Worm (Caenorhabditis elegans) whole organism, L4 larva: ENCODE data around the gene frpr-19.

ENCODE experiments used
- F37D6.2 ChIP-seq: sonication (generic microtip); optimal IDR thresholded peaks from 2 replicates; lab custom pipeline; 2016; ENCODE audit warnings: mild to moderate bottlenecking, missing genetic modification characterization, missing compliant biosample characterization
- T20F7.1 ChIP-seq: fragments of 200-800 bp; sonication (Bioruptor generic); optimal IDR thresholded peaks from 2 replicates; lab custom pipeline; 2018; ENCODE audit warnings: mild to moderate bottlenecking, missing genetic modification characterization, missing compliant biosample characterization
- T26A8.4 ChIP-seq: fragments of 200-800 bp; sonication (Bioruptor generic); IDR thresholded peaks from 2 replicates; pipeline ENCODE4 v1.3.6; 2022; ENCODE audit warnings: missing genetic modification characterization, missing compliant biosample characterization
- Y105C5A.15 ChIP-seq: fragments of 200-800 bp; sonication (Bioruptor generic); IDR thresholded peaks from 2 replicates; pipeline ENCODE4 v1.3.6; 2022; ENCODE audit warnings: missing genetic modification characterization, missing compliant biosample characterization
- Y48G9A.11 ChIP-seq: fragments of 200-800 bp; sonication (Bioruptor generic); IDR thresholded peaks from 2 replicates; pipeline ENCODE4 v1.3.6; 2022; ENCODE audit warnings: missing genetic modification reagents, missing genetic modification characterization, missing compliant biosample characterization
- Y5F2A.4 ChIP-seq: fragments of 200-800 bp; sonication (Bioruptor generic); optimal IDR thresholded peaks from 2 replicates; lab custom pipeline; 2018; ENCODE audit warnings: mild to moderate bottlenecking, missing genetic modification characterization, missing compliant biosample characterization
- Y75B8A.6 ChIP-seq: fragments of 200-800 bp; sonication (Bioruptor generic); IDR thresholded peaks from 2 replicates; pipeline ENCODE4 v1.3.6; 2022; ENCODE audit warnings: missing genetic modification reagents, missing genetic modification characterization, missing compliant biosample characterization
- ZK337.2 ChIP-seq: fragments of 200-800 bp; sonication (Bioruptor generic); IDR thresholded peaks from 2 replicates; pipeline ENCODE4 v1.3.6; 2022; ENCODE audit warnings: missing genetic modification reagents, missing genetic modification characterization, missing compliant biosample characterization
- ZK546.5 ChIP-seq, 2 experiments: sonication (generic microtip); optimal IDR thresholded peaks; 2 replicates each; lab custom pipeline; 2017; ENCODE audit warnings: missing biosample characterization in 2 of 2, missing genetic modification characterization in 2 of 2
- aha-1 ChIP-seq: fragments of 150-350 bp; peaks from one replicate; lab custom pipeline; 2014; ENCODE audit warnings: missing biosample characterization, missing genetic modification characterization
- aly-2 ChIP-seq: sonication (generic microtip); optimal IDR thresholded peaks from 2 replicates; lab custom pipeline; 2018; ENCODE audit warnings: missing biosample characterization, missing genetic modification characterization
- ama-1 ChIP-seq: fragments of 150-350 bp; optimal IDR thresholded peaks from 2 replicates; lab custom pipeline; 2014; ENCODE audit warnings: inconsistent platforms, mixed read lengths
- arid-1 ChIP-seq: fragments of 200-800 bp; sonication (Bioruptor generic); conservative IDR thresholded peaks from 2 replicates; pipeline ENCODE4 v1.3.6; 2022; ENCODE audit warnings: missing genetic modification reagents, missing genetic modification characterization, missing compliant biosample characterization
- ceh-32 ChIP-seq: sonication (generic microtip); optimal IDR thresholded peaks from 2 replicates; lab custom pipeline; 2016; ENCODE audit warnings: mild to moderate bottlenecking, missing genetic modification characterization, missing compliant biosample characterization; ENCODE audit not compliant: poor library complexity
- ceh-82 ChIP-seq: sonication (generic microtip); optimal IDR thresholded peaks from 2 replicates; lab custom pipeline; 2017; ENCODE audit warnings: missing biosample characterization, missing genetic modification characterization
- dmd-8 ChIP-seq: fragments of 200-800 bp; sonication (Bioruptor generic); IDR thresholded peaks from 2 replicates; pipeline ENCODE4 v1.3.6; 2022; ENCODE audit warnings: missing genetic modification characterization, missing compliant biosample characterization
- dmd-9 ChIP-seq: fragments of 200-800 bp; sonication (Bioruptor generic); IDR thresholded peaks from 2 replicates; pipeline ENCODE4 v1.3.6; 2022; ENCODE audit warnings: missing genetic modification reagents, missing genetic modification characterization, missing compliant biosample characterization
- dpl-1 ChIP-seq: fragments of 150-350 bp; optimal IDR thresholded peaks from 2 replicates; lab custom pipeline; 2014; ENCODE audit warnings: missing biosample characterization, missing genetic modification reagents, missing genetic modification characterization
- egl-43 ChIP-seq: fragments of 200-800 bp; sonication (Bioruptor generic); IDR thresholded peaks from 2 replicates; pipeline ENCODE4 v1.3.6; 2022; ENCODE audit warnings: missing genetic modification reagents, missing genetic modification characterization, missing compliant biosample characterization
- gei-8 ChIP-seq: fragments of 200-800 bp; sonication (Bioruptor generic); optimal IDR thresholded peaks from 2 replicates; lab custom pipeline; 2018; ENCODE audit warnings: mild to moderate bottlenecking, missing genetic modification characterization, missing compliant biosample characterization
- hif-1 ChIP-seq, 2 experiments: sonication (generic microtip); optimal IDR thresholded peaks; 2 replicates each; lab custom pipeline; 2016 to 2017; ENCODE audit warnings: missing compliant biosample characterization in 2 of 2, missing genetic modification characterization in 2 of 2, missing genetic modification reagents in 2 of 2, missing genotype in 2 of 2, mild to moderate bottlenecking in 1 of 2
- hlh-11 ChIP-seq: fragments of 200-800 bp; sonication (Bioruptor generic); optimal IDR thresholded peaks from 2 replicates; lab custom pipeline; 2018; ENCODE audit warnings: mild to moderate bottlenecking, missing genetic modification characterization, missing compliant biosample characterization
- hmg-1.1 ChIP-seq: fragments of 200-800 bp; sonication (Bioruptor generic); IDR thresholded peaks from 2 replicates; pipeline ENCODE4 v1.3.6; 2022; ENCODE audit warnings: missing genetic modification reagents, missing genetic modification characterization, missing compliant biosample characterization
- lin-1 ChIP-seq: fragments of 200-800 bp; sonication (Bioruptor generic); IDR thresholded peaks from 2 replicates; pipeline ENCODE4 v1.3.6; 2022; ENCODE audit warnings: missing genetic modification reagents, missing genetic modification characterization, missing compliant biosample characterization
- lin-13 ChIP-seq: fragments of 150-350 bp; optimal IDR thresholded peaks from 2 replicates; lab custom pipeline; 2014; ENCODE audit warnings: missing biosample characterization, missing genetic modification reagents, missing genetic modification characterization
- lin-15B ChIP-seq: fragments of 150-350 bp; sonication (generic microtip); optimal IDR thresholded peaks from 3 replicates; lab custom pipeline; 2014; ENCODE audit warnings: missing biosample characterization, missing genetic modification characterization
- lir-3 ChIP-seq: sonication (generic microtip); optimal IDR thresholded peaks from 2 replicates; lab custom pipeline; 2016; ENCODE audit warnings: mild to moderate bottlenecking, missing genetic modification characterization, missing compliant biosample characterization
- madf-9 ChIP-seq: fragments of 200-800 bp; sonication (Bioruptor generic); conservative IDR thresholded peaks from 2 replicates; pipeline ENCODE4 v1.3.6; 2022; ENCODE audit warnings: missing genetic modification reagents, missing genetic modification characterization, missing compliant biosample characterization
- mdl-1 ChIP-seq, 2 experiments: fragments of 150-350 bp in 1 of 2; sonication (generic microtip) in 1 of 2; optimal IDR thresholded peaks; 2 replicates each; lab custom pipeline; 2014 to 2017; ENCODE audit warnings: missing biosample characterization in 2 of 2, missing genetic modification characterization in 2 of 2
- mdt-29 ChIP-seq: fragments of 200-800 bp; sonication (Bioruptor generic); IDR thresholded peaks from 2 replicates; pipeline ENCODE4 v1.3.6; 2022; ENCODE audit warnings: missing genetic modification reagents, missing genetic modification characterization, missing compliant biosample characterization
- mep-1 ChIP-seq: fragments of 150-350 bp; sonication (generic microtip); optimal IDR thresholded peaks from 3 replicates; lab custom pipeline; 2014; ENCODE audit warnings: missing biosample characterization, missing genetic modification characterization
- mes-2 ChIP-seq: sonication (generic microtip); optimal IDR thresholded peaks from 2 replicates; lab custom pipeline; 2016; ENCODE audit warnings: missing genotype, mild to moderate bottlenecking, missing genetic modification characterization, missing compliant biosample characterization; ENCODE audit not compliant: poor library complexity, severe bottlenecking
- mxl-2 ChIP-seq: fragments of 200-800 bp; sonication (Bioruptor generic); conservative IDR thresholded peaks from 2 replicates; pipeline ENCODE4 v1.3.6; 2022; ENCODE audit warnings: missing genetic modification reagents, missing genetic modification characterization, missing compliant biosample characterization
- mxl-3 ChIP-seq: fragments of 200-800 bp; sonication (Bioruptor generic); optimal IDR thresholded peaks from 2 replicates; lab custom pipeline; 2018; ENCODE audit warnings: mild to moderate bottlenecking, missing genetic modification characterization, missing compliant biosample characterization
- nhr-102 ChIP-seq: sonication (generic microtip); optimal IDR thresholded peaks from 2 replicates; lab custom pipeline; 2016; ENCODE audit warnings: mild to moderate bottlenecking, missing genetic modification characterization, moderate library complexity, missing compliant biosample characterization
- nhr-237 ChIP-seq: sonication (generic microtip); optimal IDR thresholded peaks from 2 replicates; lab custom pipeline; 2017; ENCODE audit warnings: missing biosample characterization, missing genetic modification characterization
- nhr-41 ChIP-seq: fragments of 200-800 bp; sonication (Bioruptor generic); IDR thresholded peaks from 2 replicates; pipeline ENCODE4 v1.3.6; 2022; ENCODE audit warnings: missing genetic modification reagents, missing genetic modification characterization, missing compliant biosample characterization
- pha-4 ChIP-seq, 2 experiments: fragments of 150-350 bp in 1 of 2; fragments of 200-800 bp in 1 of 2; sonication (Bioruptor generic) in 1 of 2; IDR thresholded peaks in 1 of 2; optimal IDR thresholded peaks in 1 of 2; 2 replicates each; pipeline versions ENCODE4 v1.3.6 to Lab custom; 2014 to 2022; ENCODE audit warnings: missing genetic modification characterization in 2 of 2, missing genetic modification reagents in 2 of 2, missing biosample characterization in 1 of 2, missing compliant biosample characterization in 1 of 2
- php-3 ChIP-seq: fragments of 200-800 bp; sonication (Bioruptor generic); IDR thresholded peaks from 2 replicates; pipeline ENCODE4 v1.3.6; 2022; ENCODE audit warnings: missing genetic modification reagents, missing genetic modification characterization, missing compliant biosample characterization
- pqm-1 ChIP-seq: sonication (generic microtip); optimal IDR thresholded peaks from 2 replicates; lab custom pipeline; 2017; ENCODE audit warnings: missing biosample characterization, missing genetic modification characterization
- rbr-2 ChIP-seq: sonication (generic microtip); optimal IDR thresholded peaks from 2 replicates; lab custom pipeline; 2016; ENCODE audit warnings: missing genotype, missing genetic modification characterization, missing compliant biosample characterization
- sdz-12 ChIP-seq: fragments of 200-800 bp; sonication (Bioruptor generic); optimal IDR thresholded peaks from 2 replicates; lab custom pipeline; 2018; ENCODE audit warnings: mild to moderate bottlenecking, missing genetic modification characterization, missing compliant biosample characterization
- tag-97 ChIP-seq: fragments of 200-800 bp; sonication (Bioruptor generic); IDR thresholded peaks from 2 replicates; pipeline ENCODE4 v1.3.6; 2022; ENCODE audit warnings: missing genetic modification characterization, missing compliant biosample characterization
- tra-1 ChIP-seq: fragments of 200-800 bp; sonication (Bioruptor generic); IDR thresholded peaks from 2 replicates; pipeline ENCODE4 v1.3.6; 2022; ENCODE audit warnings: missing genetic modification reagents, missing genetic modification characterization, missing compliant biosample characterization
- unc-39 ChIP-seq: sonication (generic microtip); optimal IDR thresholded peaks from 2 replicates; lab custom pipeline; 2017; ENCODE audit warnings: missing biosample characterization, missing genetic modification characterization
- unc-62 ChIP-seq, 3 experiments: fragments of 150-350 bp in 1 of 3; sonication (generic microtip); optimal IDR thresholded peaks in 2 of 3; peaks in 1 of 3; 1 replicate in 1 of 3; 2 replicates in 2 of 3; lab custom pipeline; 2014 to 2017; ENCODE audit warnings: missing biosample characterization in 3 of 3, missing genetic modification characterization in 3 of 3, missing genetic modification reagents in 3 of 3, missing genotype in 1 of 3
- zip-2 ChIP-seq: fragments of 150-350 bp; optimal IDR thresholded peaks from 2 replicates; lab custom pipeline; 2014; ENCODE audit warnings: missing biosample characterization, missing genetic modification characterization
- ztf-7 ChIP-seq: fragments of 150-350 bp; optimal IDR thresholded peaks from 2 replicates; lab custom pipeline; 2014; ENCODE audit warnings: missing biosample characterization, missing genetic modification characterization

frpr-19 gene

DNA sequence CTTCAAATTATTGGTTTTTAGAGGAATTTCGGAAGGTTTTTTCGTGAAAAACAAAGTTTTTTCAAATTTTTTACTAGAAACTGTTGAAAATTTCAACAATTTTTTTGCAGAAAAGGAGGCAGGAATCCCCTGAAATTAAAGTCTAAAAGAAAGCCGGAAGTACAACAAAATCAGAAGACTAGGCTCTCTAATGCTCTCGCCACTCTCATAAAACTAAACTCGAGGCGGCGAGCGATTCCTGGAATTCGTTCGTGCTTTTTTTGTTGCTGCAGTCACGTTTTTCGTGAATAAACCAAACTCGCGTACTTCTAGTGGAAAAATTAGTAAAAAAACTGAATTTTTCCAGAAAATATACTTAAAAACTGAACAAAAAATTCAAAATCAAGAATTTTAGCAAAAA lies 42.6 kb downstream of the frpr-19 start:
- TF ChIP-seq T20F7.1 (GFP tag; lab: Kevin White, UChicago) (no peak), madf-9 (GFP tag; lab: Robert Waterston, UW) (0 out of 2 replicates have a peak, but pooled peaks have one; percentile 23), lir-3 (no peak), tag-97 (no peak), ceh-82 (tag; lab: Kevin White, UChicago) (no peak), aly-2 (tag; lab: Kevin White, UChicago) (no peak), lin-1 (GFP tag; lab: Robert Waterston, UW) (no peak)

DNA sequence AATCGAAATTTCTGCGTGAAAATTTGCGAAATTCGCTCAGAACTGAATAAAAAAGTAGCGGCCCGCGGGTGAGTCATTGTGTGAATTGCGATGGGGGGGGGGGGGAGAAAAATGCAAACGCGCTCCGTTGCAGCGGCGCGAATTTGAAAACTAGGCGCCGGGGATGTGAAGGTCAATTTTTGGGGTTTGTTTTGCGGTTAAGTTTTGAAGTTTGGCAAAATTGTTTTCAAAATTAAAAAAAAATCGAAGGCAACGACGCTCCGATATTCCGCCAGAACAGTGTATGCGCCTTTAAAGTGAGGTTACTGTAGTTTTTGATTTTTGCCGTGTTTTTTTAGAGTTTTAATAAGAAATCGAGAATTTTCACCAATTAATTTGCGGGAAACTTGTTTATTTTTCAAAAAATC lies 43.1 kb downstream of the frpr-19 start:
- TF ChIP-seq ZK337.2 (GFP tag; lab: Robert Waterston, UW) (no peak), egl-43 (GFP tag; lab: Robert Waterston, UW) (0 out of 2 replicates have a peak, but pooled peaks have one; percentile 39), unc-62 (GFP tag; optimal IDR thresholded peaks at IDR 0.05 in 1 of 2; lab: Kevin White, UChicago) (peak in 1 of 2 experiments; percentile 92), unc-62 (tag; optimal IDR thresholded peaks at IDR 0.05; lab: Kevin White, UChicago) (no peak), hlh-11 (tag; lab: Kevin White, UChicago) (peak; percentile 32), dpl-1 (GFP tag; lab: Kevin White, UChicago) (peak; percentile 81), dmd-9 (GFP tag; lab: Robert Waterston, UW) (no peak), rbr-2 (tag; lab: Kevin White, UChicago) (peak; percentile 30), dmd-8 (no peak), pqm-1 (tag; lab: Kevin White, UChicago) (no peak), pha-4 (GFP tag; IDR thresholded peaks at IDR 0.05; lab: Robert Waterston, UW) (no peak; the same call in 1 of the 2 replicates), pha-4 (tag; optimal IDR thresholded peaks at IDR 0.05; lab: Kevin White, UChicago) (no peak), php-3 (GFP tag; lab: Robert Waterston, UW) (no peak), ceh-32 (tag; lab: Kevin White, UChicago) (no peak), mdl-1 (tag; optimal IDR thresholded peaks at IDR 0.05; lab: Kevin White, UChicago) (no peak), arid-1 (GFP tag; lab: Robert Waterston, UW) (no peak), mdt-29 (GFP tag; lab: Robert Waterston, UW) (0 out of 2 replicates have a peak, but pooled peaks have one; percentile 39), mxl-3 (GFP tag; lab: Kevin White, UChicago) (no peak), mes-2 (tag; lab: Kevin White, UChicago) (peak; percentile 70), Y48G9A.11 (GFP tag; lab: Robert Waterston, UW) (peak; percentile 93), nhr-102 (tag; lab: Kevin White, UChicago) (no peak), Y5F2A.4 (GFP tag; lab: Kevin White, UChicago) (no peak), nhr-41 (GFP tag; lab: Robert Waterston, UW) (no peak), Y75B8A.6 (GFP tag; lab: Robert Waterston, UW) (no peak), nhr-237 (no peak), mxl-2 (GFP tag; lab: Robert Waterston, UW) (no peak), T20F7.1 (GFP tag; lab: Kevin White, UChicago) (peak; percentile 9), sdz-12 (GFP tag; lab: Kevin White, UChicago) (peak; percentile 31), unc-39 (tag; lab: Kevin White, UChicago) (no peak), mep-1 (tag; lab: Kevin White, UChicago) (peak; percentile 47), aly-2 (tag; lab: Kevin White, UChicago) (no peak), ztf-7 (tag; lab: Kevin White, UChicago) (no peak), ama-1 (lab: Kevin White, UChicago) (peak; percentile 38), Y105C5A.15 (GFP tag; lab: Robert Waterston, UW) (no peak), hmg-1.1 (GFP tag; lab: Robert Waterston, UW) (peak; percentile 30; the same call in 1 of the 2 replicates), lin-15B (peak; percentile 10), ZK546.5 (tag; optimal IDR thresholded peaks at IDR 0.05; lab: Kevin White, UChicago) (no peak), hif-1 (tag; optimal IDR thresholded peaks at IDR 0.05; lab: Kevin White, UChicago) (peak in 1 of 2 experiments; percentile 47), gei-8 (GFP tag; lab: Kevin White, UChicago) (no peak), zip-2 (no peak), lin-13 (no peak), F37D6.2 (tag; lab: Kevin White, UChicago) (no peak), tra-1 (GFP tag; lab: Robert Waterston, UW) (no peak), lin-1 (GFP tag; lab: Robert Waterston, UW) (no peak), T26A8.4 (GFP tag; lab: Robert Waterston, UW) (no peak), aha-1 (peak; percentile 90)
